Fruit fly (Drosophila melanogaster) whole organism, embryonic: ENCODE measurements around the gene Rbp.

ENCODE experiments used
- Blimp-1 ChIP-seq: fragments of 200-800 bp; sonication (Bioruptor generic); optimal IDR thresholded peaks from 3 replicates; lab custom pipeline; 2018; ENCODE audit warnings: missing biosample characterization, missing genetic modification characterization, mild to moderate bottlenecking, moderate library complexity, missing genetic modification reagents
- CG10366 ChIP-seq: fragments of 200-800 bp; sonication (Bioruptor generic); IDR thresholded peaks from 2 replicates; pipeline ENCODE4 v1.3.6; 2022; ENCODE audit warnings: missing biosample characterization, missing genetic modification characterization
- CG10431 ChIP-seq: fragments of 200-800 bp; sonication (Bioruptor generic); optimal IDR thresholded peaks from 3 replicates; lab custom pipeline; 2018; ENCODE audit warnings: missing biosample characterization, mild to moderate bottlenecking, missing genetic modification characterization
- CG11456 ChIP-seq: fragments of 200-800 bp; sonication (Bioruptor generic); IDR thresholded peaks from 3 replicates; pipeline ENCODE4 v1.3.6; 2022; ENCODE audit warnings: missing biosample characterization, missing genetic modification characterization
- CG17361 ChIP-seq: fragments of 200-800 bp; sonication (Bioruptor generic); IDR thresholded peaks from 3 replicates; pipeline ENCODE4 v1.3.6; 2022; ENCODE audit warnings: missing biosample characterization, missing genetic modification characterization
- CG17568 ChIP-seq: fragments of 200-800 bp; sonication (Bioruptor generic); optimal IDR thresholded peaks from 2 replicates; lab custom pipeline; 2018; ENCODE audit warnings: missing biosample characterization, mild to moderate bottlenecking, missing genetic modification characterization, moderate library complexity
- CG18011 ChIP-seq: fragments of 200-800 bp; sonication (Bioruptor generic); optimal IDR thresholded peaks from 2 replicates; lab custom pipeline; 2017; ENCODE audit warnings: missing biosample characterization, missing genetic modification characterization, mild to moderate bottlenecking, moderate library complexity, missing genotype
- CG2129 ChIP-seq: fragments of 200-800 bp; sonication (Bioruptor generic); IDR thresholded peaks from 2 replicates; pipeline ENCODE4 v1.3.6; 2022; ENCODE audit warnings: missing biosample characterization, missing genetic modification characterization; ENCODE audit not compliant: partially characterized antibody
- CG2889 ChIP-seq: fragments of 200-800 bp; sonication (Bioruptor generic); IDR thresholded peaks from 3 replicates; pipeline ENCODE4 v1.3.6; 2022; ENCODE audit warnings: missing biosample characterization, missing genetic modification characterization
- CG30431 ChIP-seq: fragments of 200-800 bp; sonication (Bioruptor generic); optimal IDR thresholded peaks from 2 replicates; lab custom pipeline; 2017; ENCODE audit warnings: missing biosample characterization, missing genetic modification characterization
- CG34376 ChIP-seq: fragments of 200-800 bp; sonication (Bioruptor generic); optimal IDR thresholded peaks from 2 replicates; lab custom pipeline; 2018; ENCODE audit warnings: missing biosample characterization, mild to moderate bottlenecking, missing genetic modification characterization
- CG42726 ChIP-seq: fragments of 200-800 bp; sonication (Bioruptor generic); IDR thresholded peaks from 2 replicates; pipeline ENCODE4 v1.3.6; 2022; ENCODE audit warnings: missing biosample characterization, missing genetic modification characterization; ENCODE audit not compliant: partially characterized antibody
- CG4282 ChIP-seq: fragments of 200-800 bp; sonication (Bioruptor generic); optimal IDR thresholded peaks from 2 replicates; lab custom pipeline; 2016; ENCODE audit warnings: missing biosample characterization, missing genetic modification characterization
- CG4854 ChIP-seq: fragments of 200-800 bp; sonication (Bioruptor generic); optimal IDR thresholded peaks from 2 replicates; lab custom pipeline; 2016; ENCODE audit warnings: missing biosample characterization, missing genetic modification characterization, inconsistent platforms
- CG5180 ChIP-seq: fragments of 200-800 bp; sonication (Bioruptor generic); optimal IDR thresholded peaks from 3 replicates; lab custom pipeline; 2017; ENCODE audit warnings: missing biosample characterization, missing genetic modification characterization, mild to moderate bottlenecking, moderate library complexity, missing genetic modification reagents
- CG7928 ChIP-seq: fragments of 200-800 bp; sonication (Bioruptor generic); optimal IDR thresholded peaks from 2 replicates; lab custom pipeline; 2017; ENCODE audit warnings: missing biosample characterization, mild to moderate bottlenecking, missing genetic modification characterization
- CG7963 ChIP-seq: fragments of 200-800 bp; sonication (Bioruptor generic); IDR thresholded peaks from 3 replicates; pipeline ENCODE4 v1.3.6; 2022; ENCODE audit warnings: missing biosample characterization, missing genetic modification characterization; ENCODE audit not compliant: partially characterized antibody
- CG8478 ChIP-seq: fragments of >200 bp; optimal IDR thresholded peaks from 2 replicates; lab custom pipeline; 2018
- CG9437 ChIP-seq: fragments of 200-800 bp; sonication (Bioruptor generic); optimal IDR thresholded peaks from 2 replicates; lab custom pipeline; 2018; ENCODE audit warnings: missing biosample characterization, mild to moderate bottlenecking, missing genetic modification characterization
- CHES-1-like ChIP-seq: fragments of 200-800 bp; sonication (Bioruptor generic); optimal IDR thresholded peaks from 2 replicates; lab custom pipeline; 2016; ENCODE audit warnings: missing biosample characterization, missing genetic modification characterization
- Dek ChIP-seq: fragments of 200-800 bp; sonication (Bioruptor generic); optimal IDR thresholded peaks from 3 replicates; lab custom pipeline; 2019; ENCODE audit warnings: missing biosample characterization, mild to moderate bottlenecking, missing genetic modification characterization, moderate library complexity
- Eip74EF ChIP-seq, 2 experiments: fragments of 200-800 bp in 1 of 2; fragments of >200 bp in 1 of 2; sonication (Bioruptor generic) in 1 of 2; optimal IDR thresholded peaks; 2 replicates each; lab custom pipeline; 2017 to 2019; ENCODE audit warnings: missing biosample characterization in 2 of 2, missing genetic modification characterization in 2 of 2, mild to moderate bottlenecking in 1 of 2, moderate library complexity in 1 of 2
- Fer2 ChIP-seq: fragments of 200-800 bp; sonication (Bioruptor generic); optimal IDR thresholded peaks from 2 replicates; lab custom pipeline; 2018; ENCODE audit warnings: missing biosample characterization, mild to moderate bottlenecking, missing genetic modification characterization, moderate library complexity
- Hr39 ChIP-seq: fragments of >200 bp; optimal IDR thresholded peaks from 2 replicates; lab custom pipeline; 2017
- Kr ChIP-seq: fragments of 200-800 bp; sonication (Bioruptor generic); optimal IDR thresholded peaks from 2 replicates; lab custom pipeline; 2017; ENCODE audit warnings: missing biosample characterization, mild to moderate bottlenecking, missing genetic modification characterization
- Lhr ChIP-seq: fragments of 200-800 bp; sonication (Bioruptor generic); optimal IDR thresholded peaks from 3 replicates; lab custom pipeline; 2017; ENCODE audit warnings: mild to moderate bottlenecking, missing biosample characterization, missing genetic modification reagents, missing genetic modification characterization
- Six4 ChIP-seq: fragments of 200-800 bp; sonication (Bioruptor generic); optimal IDR thresholded peaks from 2 replicates; lab custom pipeline; 2016; ENCODE audit warnings: missing biosample characterization, missing genetic modification characterization
- ab ChIP-seq: fragments of 200-800 bp; sonication (Bioruptor generic); optimal IDR thresholded peaks from 2 replicates; lab custom pipeline; 2016; ENCODE audit warnings: missing biosample characterization, missing genetic modification characterization
- aop ChIP-seq: fragments of 200-800 bp; sonication (Bioruptor generic); IDR thresholded peaks from 2 replicates; pipeline ENCODE4 v1.3.6; 2022; ENCODE audit warnings: missing biosample characterization, missing genetic modification characterization
- bigmax ChIP-seq: fragments of 200-800 bp; sonication (Bioruptor generic); optimal IDR thresholded peaks from 2 replicates; lab custom pipeline; 2018; ENCODE audit warnings: missing biosample characterization, mild to moderate bottlenecking, missing genetic modification characterization
- cato ChIP-seq: fragments of 200-800 bp; sonication (Bioruptor generic); optimal IDR thresholded peaks from 2 replicates; lab custom pipeline; 2016; ENCODE audit warnings: missing biosample characterization, missing genetic modification characterization, borderline replicate concordance
- chinmo ChIP-seq: fragments of 200-800 bp; sonication (Bioruptor generic); IDR thresholded peaks from 4 replicates; pipeline ENCODE4 v1.3.6; 2022; ENCODE audit warnings: missing biosample characterization, missing genetic modification characterization; ENCODE audit not compliant: partially characterized antibody
- esg ChIP-seq: fragments of 200-800 bp; sonication (Bioruptor generic); conservative IDR thresholded peaks from 2 replicates; pipeline ENCODE4 v1.3.6; 2022; ENCODE audit warnings: missing biosample characterization, missing genetic modification characterization
- gcm ChIP-seq: fragments of 200-800 bp; sonication (Bioruptor generic); optimal IDR thresholded peaks from 2 replicates; lab custom pipeline; 2019; ENCODE audit warnings: missing biosample characterization, mild to moderate bottlenecking, missing genetic modification characterization, moderate library complexity
- gt ChIP-seq: fragments of 200-800 bp; sonication (Bioruptor generic); IDR thresholded peaks from 2 replicates; pipeline ENCODE4 v1.3.6; 2022; ENCODE audit warnings: missing biosample characterization, missing genetic modification characterization
- her ChIP-seq: fragments of 200-800 bp; sonication (Bioruptor generic); optimal IDR thresholded peaks from 2 replicates; lab custom pipeline; 2016; ENCODE audit warnings: missing biosample characterization, missing genetic modification characterization
- hth ChIP-seq: fragments of >200 bp; optimal IDR thresholded peaks from 2 replicates; lab custom pipeline; 2017; ENCODE audit warnings: inconsistent platforms
- jing ChIP-seq: fragments of 200-800 bp; sonication (Bioruptor generic); optimal IDR thresholded peaks from 2 replicates; lab custom pipeline; 2018; ENCODE audit warnings: missing biosample characterization, mild to moderate bottlenecking, missing genetic modification characterization
- kah ChIP-seq: fragments of 200-800 bp; sonication (Bioruptor generic); optimal IDR thresholded peaks from 2 replicates; lab custom pipeline; 2018; ENCODE audit warnings: missing biosample characterization, mild to moderate bottlenecking, missing genetic modification characterization
- ken ChIP-seq: fragments of 200-800 bp; sonication (Bioruptor generic); IDR thresholded peaks from 3 replicates; pipeline ENCODE4 v1.3.6; 2022; ENCODE audit warnings: missing biosample characterization, missing genetic modification characterization
- kni ChIP-seq: fragments of 200-800 bp; sonication (Bioruptor generic); optimal IDR thresholded peaks from 3 replicates; lab custom pipeline; 2017; ENCODE audit warnings: mild to moderate bottlenecking, missing biosample characterization, missing genetic modification reagents, missing genetic modification characterization
- lmd ChIP-seq: fragments of 200-800 bp; sonication (Bioruptor generic); IDR thresholded peaks from 2 replicates; pipeline ENCODE4 v1.3.6; 2022; ENCODE audit warnings: missing biosample characterization, missing genetic modification characterization
- nerfin-1 ChIP-seq: fragments of 200-800 bp; sonication (Bioruptor generic); optimal IDR thresholded peaks from 3 replicates; lab custom pipeline; 2019; ENCODE audit warnings: missing biosample characterization, mild to moderate bottlenecking, missing genetic modification characterization, moderate library complexity
- onecut ChIP-seq: fragments of 200-800 bp; sonication (Bioruptor generic); IDR thresholded peaks from 2 replicates; pipeline ENCODE4 v1.3.6; 2022; ENCODE audit warnings: missing biosample characterization, missing genetic modification characterization
- otp ChIP-seq: fragments of 200-800 bp; sonication (Bioruptor generic); IDR thresholded peaks from 3 replicates; pipeline ENCODE4, ENCODE4 v1.3.6; 2022; ENCODE audit warnings: missing biosample characterization, missing genetic modification characterization
- peb ChIP-seq: fragments of 200-800 bp; sonication (Bioruptor generic); IDR thresholded peaks from 2 replicates; pipeline ENCODE4 v1.3.6; 2022; ENCODE audit warnings: missing biosample characterization, missing genetic modification characterization
- pho ChIP-seq: fragments of 200-800 bp; sonication (Bioruptor generic); optimal IDR thresholded peaks from 2 replicates; lab custom pipeline; 2016; ENCODE audit warnings: missing biosample characterization, missing genetic modification characterization
- pum ChIP-seq: fragments of 200-800 bp; sonication (Bioruptor generic); optimal IDR thresholded peaks from 2 replicates; lab custom pipeline; 2016; ENCODE audit warnings: missing biosample characterization, missing genetic modification characterization
- schlank ChIP-seq: fragments of 200-800 bp; sonication (Bioruptor generic); optimal IDR thresholded peaks from 2 replicates; lab custom pipeline; 2018; ENCODE audit warnings: missing biosample characterization, mild to moderate bottlenecking, missing genetic modification characterization
- scrt ChIP-seq: fragments of 200-800 bp; sonication (Bioruptor generic); optimal IDR thresholded peaks from 2 replicates; lab custom pipeline; 2018; ENCODE audit warnings: missing biosample characterization, mild to moderate bottlenecking, missing genetic modification characterization, moderate library complexity
- sisA ChIP-seq: fragments of 200-800 bp; sonication (Bioruptor generic); IDR thresholded peaks from 2 replicates; pipeline ENCODE4 v1.3.6; 2022; ENCODE audit warnings: missing biosample characterization, missing genetic modification characterization
- tap ChIP-seq: fragments of 200-800 bp; optimal IDR thresholded peaks from 3 replicates; lab custom pipeline; 2019; ENCODE audit warnings: missing biosample characterization, mild to moderate bottlenecking, missing genetic modification characterization, moderate library complexity

Gene Rbp

dm6 chr3R:15361490-15361889, 12.9 kb upstream of the Rbp start, which contains the start of the genes Cog2 and Trax (continued):
- TF ChIP-seq CG2129 (GFP tag; lab: Robert Waterston, UW) (peak; percentile 83), CG18011 (no peak), CG11456 (GFP tag; lab: Robert Waterston, UW) (no peak), tap (no peak), CHES-1-like (no peak), CG2889 (GFP tag; lab: Robert Waterston, UW) (no peak), CG9437 (GFP tag; lab: Kevin White, UChicago) (no peak), CG42726 (peak; percentile 91), onecut (GFP tag; lab: Robert Waterston, UW) (no peak), Dek (tag; lab: Kevin White, UChicago) (no peak), chinmo (GFP tag; lab: Robert Waterston, UW) (peak; percentile 81; the same call in 3 of the 4 replicates), schlank (no peak), otp (GFP tag; lab: Robert Waterston, UW) (no peak), peb (no peak), CG4854 (no peak), lmd (GFP tag; lab: Robert Waterston, UW) (no peak), her (GFP tag; lab: Kevin White, UChicago) (no peak), ab (no peak), aop (GFP tag; lab: Robert Waterston, UW) (no peak), Six4 (GFP tag; lab: Kevin White, UChicago) (no peak), CG30431 (GFP tag; lab: Kevin White, UChicago) (no peak), CG7963 (GFP tag; lab: Robert Waterston, UW) (peak; percentile 75), CG17568 (no peak), Eip74EF (GFP tag; optimal IDR thresholded peaks at IDR 0.05; lab: Kevin White, UChicago) (no peak), esg (GFP tag; lab: Robert Waterston, UW) (no peak), bigmax (GFP tag; lab: Kevin White, UChicago) (no peak), pho (GFP tag; lab: Kevin White, UChicago) (no peak), kni (GFP tag; lab: Kevin White, UChicago) (no peak), ken (GFP tag; lab: Robert Waterston, UW) (no peak), CG10366 (GFP tag; lab: Robert Waterston, UW) (no peak), CG5180 (GFP tag; lab: Kevin White, UChicago) (no peak), CG34376 (no peak), scrt (no peak), pum (GFP tag; lab: Kevin White, UChicago) (no peak), CG10431 (GFP tag; lab: Kevin White, UChicago) (no peak), CG8478 (lab: Kevin White, UChicago) (no peak), Kr (GFP tag; lab: Kevin White, UChicago) (no peak), gt (no peak), sisA (GFP tag; lab: Robert Waterston, UW) (no peak), Blimp-1 (GFP tag; lab: Kevin White, UChicago) (no peak), CG4282 (GFP tag; lab: Kevin White, UChicago) (no peak), hth (no peak), Hr39 (lab: Kevin White, UChicago) (no peak), CG7928 (GFP tag; lab: Kevin White, UChicago) (no peak), nerfin-1 (tag; lab: Kevin White, UChicago) (no peak), cato (GFP tag; lab: Kevin White, UChicago) (no peak), Fer2 (tag; lab: Kevin White, UChicago) (no peak), Lhr (GFP tag; lab: Kevin White, UChicago) (no peak), CG17361 (GFP tag; lab: Robert Waterston, UW) (no peak), kah (GFP tag; lab: Kevin White, UChicago) (no peak), jing (GFP tag; lab: Kevin White, UChicago) (no peak), gcm (GFP tag; lab: Kevin White, UChicago) (no peak)
